Fruit fly (Drosophila melanogaster): ENCODE measurements around the gene CG7565.

Gene CG7565

DNA sequence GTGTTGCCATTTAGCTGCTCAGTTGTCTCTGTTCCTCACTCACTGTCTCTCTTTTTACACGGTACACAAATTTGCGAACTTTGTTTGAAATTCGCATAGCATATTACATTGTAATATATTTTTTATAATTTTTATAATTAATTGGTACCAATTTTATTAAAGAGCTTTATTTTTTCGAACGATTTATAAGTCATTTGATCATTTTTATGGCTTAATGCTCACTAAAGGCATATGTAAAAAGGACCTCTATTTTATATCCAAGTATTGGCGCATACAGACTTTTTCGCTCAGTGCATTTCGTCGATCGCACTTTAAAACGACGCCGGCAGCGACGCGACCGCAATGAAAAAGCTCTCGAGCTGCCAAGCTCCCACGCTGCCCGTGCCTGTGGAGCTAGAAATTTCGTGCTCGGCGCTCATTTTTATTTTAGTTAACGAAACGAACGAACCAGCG, 4.5 kb upstream of the CG7565 start (continued):
- peak; percentile 82 for TF ChIP-seq CG31627 (GFP tag; optimal IDR thresholded peaks at IDR 0.05)
- TF ChIP-seq CG6808 (GFP tag; optimal IDR thresholded peaks at IDR 0.05), result peak; percentile 78
- peak; percentile 62 for TF ChIP-seq CG9139 (GFP tag; optimal IDR thresholded peaks at IDR 0.05)
- peak; percentile 98 for TF ChIP-seq CG8119 (GFP tag; IDR thresholded peaks at IDR 0.05)
- TF ChIP-seq CG6163 (GFP tag; IDR thresholded peaks at IDR 0.05), result peak; percentile 92
- peak; percentile 82 for TF ChIP-seq lz (GFP tag; optimal IDR thresholded peaks at IDR 0.05)
- TF ChIP-seq Sox14 (GFP tag; optimal IDR thresholded peaks at IDR 0.05), result peak; percentile 87
- no peak for TF ChIP-seq Blimp-1 (GFP tag; optimal IDR thresholded peaks at IDR 0.05)
- TF ChIP-seq CG34406 (GFP tag; optimal IDR thresholded peaks at IDR 0.05), result peak; percentile 94
- peak; percentile 95 for TF ChIP-seq eg (GFP tag; IDR thresholded peaks at IDR 0.05)
- TF ChIP-seq Ets21C (GFP tag; optimal IDR thresholded peaks at IDR 0.05), result no peak
- TF ChIP-seq CG10631 (GFP tag; optimal IDR thresholded peaks at IDR 0.05), result peak; percentile 96
- no peak for TF ChIP-seq Hr39 (GFP tag; optimal IDR thresholded peaks at IDR 0.05)
- peak; percentile 51 for TF ChIP-seq fkh (GFP tag; optimal IDR thresholded peaks at IDR 0.05)
- TF ChIP-seq Sox102F (GFP tag; optimal IDR thresholded peaks at IDR 0.05), result peak; percentile 81
- TF ChIP-seq dac (GFP tag; optimal IDR thresholded peaks at IDR 0.05), result peak; percentile 91
- peak; percentile 74 for TF ChIP-seq fd59A (GFP tag; optimal IDR thresholded peaks at IDR 0.05)
- peak; percentile 78 for TF ChIP-seq CG8319 (GFP tag; optimal IDR thresholded peaks at IDR 0.05)
- TF ChIP-seq Hr38 (GFP tag; optimal IDR thresholded peaks at IDR 0.05), result no peak
- peak; percentile 45 for TF ChIP-seq CG6854 (GFP tag; optimal IDR thresholded peaks at IDR 0.05)
- TF ChIP-seq spab (GFP tag; optimal IDR thresholded peaks at IDR 0.05), result peak; percentile 81
- TF ChIP-seq CG3919 (GFP tag; optimal IDR thresholded peaks at IDR 0.05), result peak; percentile 86
- TF ChIP-seq achi (GFP tag; optimal IDR thresholded peaks at IDR 0.05), result peak; percentile 94
- peak; percentile 68 to 96 for TF ChIP-seq salr (GFP tag; optimal IDR thresholded peaks at IDR 0.05)
- peak; percentile 85 for TF ChIP-seq Eip75B (GFP tag; optimal IDR thresholded peaks at IDR 0.05)
- peak; percentile 87 for TF ChIP-seq CG11902 (GFP tag; optimal IDR thresholded peaks at IDR 0.05)
- TF ChIP-seq esn (GFP tag; optimal IDR thresholded peaks at IDR 0.05), result peak; percentile 91
- TF ChIP-seq topi (GFP tag; optimal IDR thresholded peaks at IDR 0.05), result peak; percentile 82
- TF ChIP-seq net (GFP tag; optimal IDR thresholded peaks at IDR 0.05), result peak; percentile 96
- peak; percentile 95 for TF ChIP-seq Gug (GFP tag; IDR thresholded peaks at IDR 0.05)
- TF ChIP-seq Eip93F (GFP tag; optimal IDR thresholded peaks at IDR 0.05), result peak; percentile 74
- peak; percentile 82 to 86 for TF ChIP-seq ss (GFP tag; optimal IDR thresholded peaks at IDR 0.05)
- TF ChIP-seq svp (GFP tag), result peak; percentile 89
- peak; percentile 94 for TF ChIP-seq CG4318 (GFP tag; optimal IDR thresholded peaks at IDR 0.05)
- TF ChIP-seq CG15336 (GFP tag; IDR thresholded peaks at IDR 0.05), result peak; percentile 97
- peak; percentile 90 for TF ChIP-seq Ets96B (tag; optimal IDR thresholded peaks at IDR 0.05)
- TF ChIP-seq CG10669 (GFP tag; optimal IDR thresholded peaks at IDR 0.05), result peak; percentile 92
- peak; percentile 97 for TF ChIP-seq Lpt (GFP tag; optimal IDR thresholded peaks at IDR 0.05)
- TF ChIP-seq CG11294 (GFP tag; IDR thresholded peaks at IDR 0.05), result peak; percentile 96
- no peak for TF ChIP-seq Smox (GFP tag; optimal IDR thresholded peaks at IDR 0.05)

- TF ChIP-seq achi (GFP tag; optimal IDR thresholded peaks at IDR 0.05), result no peak
- peak; percentile 79 for TF ChIP-seq svp (GFP tag)
- TF ChIP-seq CG10631 (GFP tag; optimal IDR thresholded peaks at IDR 0.05), result peak; percentile 13
- 0 out of 2 replicates have a peak, but pooled peaks have one; percentile 17 for TF ChIP-seq CG15336 (GFP tag; IDR thresholded peaks at IDR 0.05)
- no peak for TF ChIP-seq Ets96B (tag; optimal IDR thresholded peaks at IDR 0.05)
- TF ChIP-seq CG10669 (GFP tag; optimal IDR thresholded peaks at IDR 0.05), result no peak
- TF ChIP-seq CG4318 (GFP tag; optimal IDR thresholded peaks at IDR 0.05), result no peak
- TF ChIP-seq CG11294 (GFP tag; IDR thresholded peaks at IDR 0.05), result no peak
- peak; percentile 69 for TF ChIP-seq fkh (GFP tag; optimal IDR thresholded peaks at IDR 0.05)
- no peak for TF ChIP-seq dsx (GFP tag; optimal IDR thresholded peaks at IDR 0.05; ENCODE audit: poor library complexity, severe bottlenecking)
- peak; percentile 32 for TF ChIP-seq CG32006 (GFP tag; optimal IDR thresholded peaks at IDR 0.05)
Measured at dm6 chr3L:8094652-8095129, 3.1 kb upstream of the CG7565 start.
